Fruit fly (Drosophila melanogaster): ENCODE measurements around the gene CG13887.

CG13887 gene

DNA sequence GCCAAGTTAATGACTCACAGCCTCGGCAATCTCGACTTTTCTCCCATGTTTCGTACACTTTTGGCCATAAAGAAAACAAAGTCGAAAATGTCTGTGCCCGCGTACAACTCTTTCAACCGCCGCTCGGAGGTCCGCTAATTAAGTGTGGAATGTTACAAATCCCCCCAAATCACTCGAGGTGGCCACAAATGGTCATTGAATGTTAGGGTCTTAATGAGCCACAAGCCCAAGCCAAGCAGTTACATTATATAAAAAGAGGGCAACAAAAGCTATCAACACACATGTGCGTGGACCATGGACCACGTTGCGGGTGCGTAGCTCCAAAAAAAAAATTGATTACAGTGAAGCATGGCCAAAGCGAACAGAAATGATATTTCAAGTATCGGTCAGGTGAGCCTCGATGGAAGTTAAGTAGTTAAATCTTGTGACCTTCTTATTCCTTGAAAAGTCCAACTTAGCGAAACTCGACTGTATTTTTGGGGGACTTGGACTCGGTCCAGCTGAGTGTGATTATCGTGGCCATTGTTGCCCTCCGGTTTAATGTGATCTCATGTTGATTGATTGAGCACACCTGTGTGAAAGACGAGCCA, 18.3 kb upstream of the CG13887 start (continued):
- TF ChIP-seq lz (GFP tag; optimal IDR thresholded peaks at IDR 0.05): peak; percentile 77
- peak; percentile 79 for TF ChIP-seq CG31627 (GFP tag; optimal IDR thresholded peaks at IDR 0.05)
- peak; percentile 73 for TF ChIP-seq esn (GFP tag; optimal IDR thresholded peaks at IDR 0.05)
- peak; percentile 77 for TF ChIP-seq Met (GFP tag; optimal IDR thresholded peaks at IDR 0.05)
- TF ChIP-seq CG11294 (GFP tag; IDR thresholded peaks at IDR 0.05): 0 out of 2 replicates have a peak, but pooled peaks have one; percentile 6
- no peak for TF ChIP-seq CG1621 (tag; optimal IDR thresholded peaks at IDR 0.05)
- peak; percentile 58 for TF ChIP-seq CG6792 (GFP tag; optimal IDR thresholded peaks at IDR 0.05)
- peak; percentile 22 for TF ChIP-seq Hr4 (GFP tag; optimal IDR thresholded peaks at IDR 0.05)
- no peak for TF ChIP-seq CG3032 (tag; optimal IDR thresholded peaks at IDR 0.05)
- peak; percentile 57 for TF ChIP-seq Sox14 (GFP tag; optimal IDR thresholded peaks at IDR 0.05)
- peak; percentile 0 for TF ChIP-seq CG4318 (GFP tag; optimal IDR thresholded peaks at IDR 0.05)
- no peak for TF ChIP-seq Ets96B (tag; optimal IDR thresholded peaks at IDR 0.05)
- peak; percentile 55 for TF ChIP-seq Sox15 (GFP tag; optimal IDR thresholded peaks at IDR 0.05)
- TF ChIP-seq Smox (GFP tag; optimal IDR thresholded peaks at IDR 0.05): peak; percentile 69
- TF ChIP-seq fd85E (GFP tag; optimal IDR thresholded peaks at IDR 0.05): no peak
- peak; percentile 23 for TF ChIP-seq CG10631 (GFP tag; optimal IDR thresholded peaks at IDR 0.05)
- peak; percentile 73 for TF ChIP-seq CG6163 (GFP tag; IDR thresholded peaks at IDR 0.05)
- peak; percentile 25; the same call in 1 of the 2 replicates for TF ChIP-seq CG15336 (GFP tag; IDR thresholded peaks at IDR 0.05)
- peak; percentile 55 for TF ChIP-seq acj6 (GFP tag; optimal IDR thresholded peaks at IDR 0.05)
- TF ChIP-seq Sox102F (GFP tag; optimal IDR thresholded peaks at IDR 0.05): peak; percentile 71

DNA sequence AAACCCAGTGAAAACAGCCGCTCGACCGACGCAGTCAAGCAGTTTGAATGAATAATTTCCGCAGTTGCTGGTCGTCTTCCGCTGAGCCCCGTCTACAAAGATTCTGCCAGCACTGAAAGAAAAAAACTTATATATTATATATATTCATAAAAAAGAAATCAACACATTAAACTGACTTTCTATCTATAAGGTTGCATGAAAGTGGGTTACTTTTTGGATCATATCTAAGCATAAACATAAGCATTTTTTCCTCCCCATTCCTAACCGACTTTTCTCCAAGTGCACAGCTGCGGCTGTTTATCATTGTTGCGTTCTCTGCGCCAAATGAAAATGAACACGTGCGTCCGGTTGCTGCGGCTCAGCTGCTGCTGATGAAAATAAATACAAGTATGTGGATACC, 17.3 kb upstream of the CG13887 start:
- TF ChIP-seq CG6854 (GFP tag; optimal IDR thresholded peaks at IDR 0.05) (peak; percentile 70), vri (GFP tag; optimal IDR thresholded peaks at IDR 0.05) (peak; percentile 60), spab (GFP tag; optimal IDR thresholded peaks at IDR 0.05) (peak; percentile 75), Sox102F (GFP tag; optimal IDR thresholded peaks at IDR 0.05) (peak; percentile 85), cyc (GFP tag; optimal IDR thresholded peaks at IDR 0.05) (peak; percentile 68), topi (GFP tag; optimal IDR thresholded peaks at IDR 0.05) (peak; percentile 82), CG15336 (GFP tag; IDR thresholded peaks at IDR 0.05) (peak; percentile 88), fd85E (GFP tag; optimal IDR thresholded peaks at IDR 0.05) (no peak), dac (GFP tag; optimal IDR thresholded peaks at IDR 0.05) (peak; percentile 61), CG34406 (GFP tag; optimal IDR thresholded peaks at IDR 0.05) (peak; percentile 84), CG6808 (GFP tag; optimal IDR thresholded peaks at IDR 0.05) (peak; percentile 80), CG32006 (GFP tag; optimal IDR thresholded peaks at IDR 0.05) (peak; percentile 87), Lpt (GFP tag; optimal IDR thresholded peaks at IDR 0.05) (peak; percentile 76), eg (GFP tag; IDR thresholded peaks at IDR 0.05) (peak; percentile 93), CG11294 (GFP tag; IDR thresholded peaks at IDR 0.05) (peak; percentile 79), Hr4 (GFP tag; optimal IDR thresholded peaks at IDR 0.05) (peak; percentile 66), CG4318 (GFP tag; optimal IDR thresholded peaks at IDR 0.05) (peak; percentile 76), dsx (GFP tag; optimal IDR thresholded peaks at IDR 0.05; ENCODE audit: poor library complexity, severe bottlenecking) (peak; percentile 91), achi (GFP tag; optimal IDR thresholded peaks at IDR 0.05) (peak; percentile 88), Sox15 (GFP tag; optimal IDR thresholded peaks at IDR 0.05) (peak; percentile 66), Eip93F (GFP tag; optimal IDR thresholded peaks at IDR 0.05) (peak; percentile 67), CG8119 (GFP tag; IDR thresholded peaks at IDR 0.05) (peak; percentile 88), CG1621 (tag; optimal IDR thresholded peaks at IDR 0.05) (peak; percentile 73), acj6 (GFP tag; optimal IDR thresholded peaks at IDR 0.05) (peak; percentile 83), net (GFP tag; optimal IDR thresholded peaks at IDR 0.05) (peak; percentile 81), Gug (GFP tag; IDR thresholded peaks at IDR 0.05) (peak; percentile 82), Sox14 (GFP tag; optimal IDR thresholded peaks at IDR 0.05) (peak; percentile 71), pdm3 (GFP tag; optimal IDR thresholded peaks at IDR 0.05) (peak; percentile 79), esn (GFP tag; optimal IDR thresholded peaks at IDR 0.05) (peak; percentile 87), Met (GFP tag; optimal IDR thresholded peaks at IDR 0.05) (peak; percentile 82), CG3919 (GFP tag; optimal IDR thresholded peaks at IDR 0.05) (peak; percentile 82), Smox (GFP tag; optimal IDR thresholded peaks at IDR 0.05) (peak; percentile 80), Blimp-1 (GFP tag; optimal IDR thresholded peaks at IDR 0.05) (peak; percentile 54), CG9139 (GFP tag; optimal IDR thresholded peaks at IDR 0.05) (peak; percentile 81), svp (GFP tag) (peak; percentile 94), salr (GFP tag; optimal IDR thresholded peaks at IDR 0.05) (peak; percentile 68 to 70), CG16779 (tag; optimal IDR thresholded peaks at IDR 0.05) (peak; percentile 77), CG7368 (GFP tag; optimal IDR thresholded peaks at IDR 0.05) (peak; percentile 68), lz (GFP tag; optimal IDR thresholded peaks at IDR 0.05) (peak; percentile 79), fkh (GFP tag; optimal IDR thresholded peaks at IDR 0.05) (no peak), Ets96B (tag; optimal IDR thresholded peaks at IDR 0.05) (peak; percentile 82), CG10631 (GFP tag; optimal IDR thresholded peaks at IDR 0.05) (peak; percentile 84)
